Worm (Caenorhabditis elegans) whole organism, midembryonic: ENCODE data around the gene R08C7.1.

Experiments
- T22C8.4 ChIP-seq: fragments of 200-800 bp; sonication (Bioruptor generic); IDR thresholded peaks from 2 replicates; pipeline ENCODE4 v1.3.6; 2022; ENCODE audit warnings: missing genetic modification characterization, missing compliant biosample characterization
- cog-1 ChIP-seq: sonication (generic microtip); optimal IDR thresholded peaks from 2 replicates; lab custom pipeline; 2016; ENCODE audit warnings: missing genetic modification characterization, missing compliant biosample characterization
- flt-1 ChIP-seq: fragments of 200-800 bp; sonication (Bioruptor generic); IDR thresholded peaks from 2 replicates; pipeline ENCODE4 v1.3.6; 2022; ENCODE audit warnings: missing genetic modification characterization, missing compliant biosample characterization
- klf-2 ChIP-seq: fragments of 200-800 bp; sonication (Bioruptor generic); conservative IDR thresholded peaks from 2 replicates; pipeline ENCODE4 v1.3.6; 2022; ENCODE audit warnings: missing genetic modification reagents, missing genetic modification characterization, missing compliant biosample characterization
- med-1 ChIP-seq: sonication (generic microtip); optimal IDR thresholded peaks from 2 replicates; lab custom pipeline; 2017; ENCODE audit warnings: missing genetic modification characterization, mild to moderate bottlenecking, missing compliant biosample characterization, antibody characterized with exemption, missing genetic modification reagents; ENCODE audit not compliant: insufficient read depth
- ref-1 ChIP-seq: fragments of 200-800 bp; sonication (Bioruptor generic); conservative IDR thresholded peaks from 2 replicates; pipeline ENCODE4 v1.3.6; 2022; ENCODE audit warnings: missing genetic modification reagents, missing genetic modification characterization, missing compliant biosample characterization
- tab-1 ChIP-seq: fragments of 200-800 bp; sonication (Bioruptor generic); IDR thresholded peaks from 2 replicates; pipeline ENCODE4 v1.3.6; 2022; ENCODE audit warnings: missing genetic modification characterization, missing compliant biosample characterization
- ztf-23 ChIP-seq: fragments of 200-800 bp; sonication (Bioruptor generic); IDR thresholded peaks from 2 replicates; pipeline ENCODE4 v1.3.6; 2022; ENCODE audit warnings: missing genetic modification reagents, missing genetic modification characterization, missing compliant biosample characterization
- ztf-29 ChIP-seq: fragments of 200-800 bp; sonication (Bioruptor generic); IDR thresholded peaks from 2 replicates; pipeline ENCODE4 v1.3.6; 2022; ENCODE audit warnings: missing genetic modification reagents, missing genetic modification characterization, missing compliant biosample characterization

DNA sequence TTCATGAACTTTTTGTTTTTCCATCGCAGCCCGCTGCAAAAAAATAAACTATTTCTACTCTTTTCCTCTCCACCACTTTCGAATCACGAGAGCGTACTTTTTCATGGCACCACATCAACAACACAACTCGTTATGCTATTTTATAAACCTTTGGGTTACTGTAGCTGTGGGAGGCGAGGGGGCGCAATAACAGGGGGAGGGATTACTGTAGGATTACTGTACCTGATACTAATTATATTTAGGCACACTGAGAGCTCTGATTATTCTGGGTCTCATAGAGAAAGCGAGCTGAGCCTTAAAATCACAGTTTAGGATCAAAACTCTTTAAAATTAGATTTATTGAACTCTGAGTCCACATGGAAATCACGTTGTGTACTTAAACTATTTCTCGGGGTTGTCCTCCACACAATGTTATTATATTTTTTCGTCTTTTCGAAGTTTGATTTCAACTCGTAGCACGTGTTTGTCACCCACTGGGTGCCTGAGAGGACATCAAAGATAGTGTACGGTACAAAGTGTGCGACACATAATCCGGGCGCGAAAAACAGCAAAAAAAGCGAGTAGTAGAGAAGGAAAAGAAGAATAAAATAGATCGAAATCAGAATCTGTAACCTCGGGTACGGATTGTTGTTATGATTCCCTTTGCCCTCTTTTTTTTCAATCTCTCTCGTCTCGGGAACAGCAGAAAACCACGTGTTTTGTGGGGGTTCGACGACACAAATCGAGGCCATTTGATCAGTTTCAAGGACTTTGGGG is 20.9 kb downstream of the R08C7.1 start:
- TF ChIP-seq flt-1 (GFP tag; lab: Robert Waterston, UW), result no peak
- no peak for TF ChIP-seq ztf-23 (GFP tag; lab: Robert Waterston, UW)
- TF ChIP-seq tab-1 (GFP tag; lab: Robert Waterston, UW), result no peak
- no peak for TF ChIP-seq klf-2 (GFP tag; lab: Robert Waterston, UW)
- TF ChIP-seq ztf-29, result no peak
- no peak for TF ChIP-seq med-1
- TF ChIP-seq ref-1 (GFP tag; lab: Robert Waterston, UW), result no peak
- TF ChIP-seq T22C8.4 (GFP tag; lab: Robert Waterston, UW), result no peak
- no peak for TF ChIP-seq cog-1 (tag; lab: Kevin White, UChicago)
